Worm (Caenorhabditis elegans) whole organism, late embryonic: ENCODE results near the gene C55C3.8.

Experiments used
- C08G9.2 ChIP-seq: sonication (generic microtip); optimal IDR thresholded peaks from 2 replicates; lab custom pipeline; 2016; ENCODE audit warnings: mild to moderate bottlenecking, missing genetic modification characterization, moderate library complexity, missing compliant biosample characterization
- T23F11.4 ChIP-seq: fragments of 200-800 bp; sonication (Bioruptor generic); optimal IDR thresholded peaks from 2 replicates; lab custom pipeline; 2018; ENCODE audit warnings: mild to moderate bottlenecking, missing genetic modification characterization, missing compliant biosample characterization
- ahr-1 ChIP-seq: sonication (generic microtip); optimal IDR thresholded peaks from 2 replicates; lab custom pipeline; 2016; ENCODE audit warnings: missing genetic modification characterization, missing compliant biosample characterization
- ama-1 ChIP-seq: fragments of 150-350 bp; optimal IDR thresholded peaks from 2 replicates; lab custom pipeline; 2014
- ceh-14 ChIP-seq: sonication (generic microtip); optimal IDR thresholded peaks from 2 replicates; lab custom pipeline; 2016; ENCODE audit warnings: missing genotype, missing genetic modification characterization, missing compliant biosample characterization
- ceh-22 ChIP-seq: sonication (generic microtip); optimal IDR thresholded peaks from 2 replicates; lab custom pipeline; 2017; ENCODE audit warnings: missing biosample characterization, missing genetic modification characterization
- ceh-30 ChIP-seq: fragments of 150-350 bp; optimal IDR thresholded peaks from 2 replicates; lab custom pipeline; 2014; ENCODE audit warnings: missing biosample characterization, missing genetic modification characterization
- ceh-31 ChIP-seq: sonication (generic microtip); optimal IDR thresholded peaks from 2 replicates; lab custom pipeline; 2016; ENCODE audit warnings: missing genetic modification characterization, missing compliant biosample characterization
- ceh-6 ChIP-seq: fragments of 200-800 bp; sonication (Bioruptor generic); optimal IDR thresholded peaks from 2 replicates; lab custom pipeline; 2018; ENCODE audit warnings: mild to moderate bottlenecking, missing genetic modification characterization, missing compliant biosample characterization
- dve-1 ChIP-seq: sonication (generic microtip); optimal IDR thresholded peaks from 2 replicates; lab custom pipeline; 2017; ENCODE audit warnings: antibody characterized with exemption, mild to moderate bottlenecking, missing genetic modification characterization, missing compliant biosample characterization
- elt-4 ChIP-seq: sonication (generic microtip); optimal IDR thresholded peaks from 2 replicates; lab custom pipeline; 2016; ENCODE audit warnings: missing genetic modification characterization, missing compliant biosample characterization
- fax-1 ChIP-seq: sonication (generic microtip); optimal IDR thresholded peaks from 2 replicates; lab custom pipeline; 2016; ENCODE audit warnings: missing genotype, missing genetic modification characterization, missing compliant biosample characterization
- gmeb-2 ChIP-seq: sonication (generic microtip); optimal IDR thresholded peaks from 2 replicates; lab custom pipeline; 2016; ENCODE audit warnings: missing genetic modification characterization, inconsistent platforms, missing compliant biosample characterization
- hlh-15 ChIP-seq: sonication (generic microtip); optimal IDR thresholded peaks from 2 replicates; lab custom pipeline; 2016; ENCODE audit warnings: missing genetic modification characterization, missing compliant biosample characterization
- hlh-30 ChIP-seq: sonication (generic microtip); optimal IDR thresholded peaks from 2 replicates; lab custom pipeline; 2017; ENCODE audit warnings: antibody characterized with exemption, missing genetic modification characterization, missing compliant biosample characterization; ENCODE audit not compliant: insufficient read depth
- hlh-8 ChIP-seq: sonication (generic microtip); optimal IDR thresholded peaks from 2 replicates; lab custom pipeline; 2016; ENCODE audit warnings: missing genotype, missing genetic modification characterization, missing compliant biosample characterization
- lim-6 ChIP-seq: sonication (generic microtip); optimal IDR thresholded peaks from 2 replicates; lab custom pipeline; 2016; ENCODE audit warnings: missing genetic modification characterization, missing compliant biosample characterization
- lin-11 ChIP-seq: fragments of 200-800 bp; sonication (Bioruptor generic); optimal IDR thresholded peaks from 2 replicates; lab custom pipeline; 2018; ENCODE audit warnings: mild to moderate bottlenecking, missing genetic modification characterization, missing compliant biosample characterization
- nfya-1 ChIP-seq: sonication (generic microtip); optimal IDR thresholded peaks from 2 replicates; lab custom pipeline; 2017; ENCODE audit warnings: missing genetic modification characterization, mild to moderate bottlenecking, missing compliant biosample characterization, antibody characterized with exemption, moderate library complexity
- pag-3 ChIP-seq: sonication (generic microtip); optimal IDR thresholded peaks from 2 replicates; lab custom pipeline; 2016; ENCODE audit warnings: missing compliant biosample characterization, missing genetic modification characterization, borderline replicate concordance
- pat-9 ChIP-seq: fragments of 200-800 bp; sonication (Bioruptor generic); optimal IDR thresholded peaks from 2 replicates; lab custom pipeline; 2018; ENCODE audit warnings: mild to moderate bottlenecking, missing genetic modification characterization, moderate library complexity, missing compliant biosample characterization
- pha-2 ChIP-seq: sonication (generic microtip); optimal IDR thresholded peaks from 2 replicates; lab custom pipeline; 2017; ENCODE audit warnings: mild to moderate bottlenecking, missing genetic modification characterization, missing compliant biosample characterization
- pqm-1 ChIP-seq: sonication (generic microtip); optimal IDR thresholded peaks from 2 replicates; lab custom pipeline; 2016; ENCODE audit warnings: missing genetic modification characterization, missing compliant biosample characterization
- ref-2 ChIP-seq: sonication (generic microtip); optimal IDR thresholded peaks from 2 replicates; lab custom pipeline; 2016; ENCODE audit warnings: missing genetic modification characterization, missing compliant biosample characterization
- rnt-1 ChIP-seq: sonication (generic microtip); optimal IDR thresholded peaks from 2 replicates; lab custom pipeline; 2016; ENCODE audit warnings: missing genetic modification characterization, missing compliant biosample characterization
- sox-2 ChIP-seq: fragments of 200-800 bp; sonication (Bioruptor generic); IDR thresholded peaks from 2 replicates; pipeline ENCODE4 v1.3.6; 2022; ENCODE audit warnings: missing genetic modification reagents, missing genetic modification characterization, missing compliant biosample characterization
- sox-4 ChIP-seq: sonication (generic microtip); optimal IDR thresholded peaks from 2 replicates; lab custom pipeline; 2017; ENCODE audit warnings: mild to moderate bottlenecking, missing genetic modification characterization, inconsistent platforms, missing compliant biosample characterization
- syd-9 ChIP-seq: sonication (generic microtip); optimal IDR thresholded peaks from 2 replicates; lab custom pipeline; 2016; ENCODE audit warnings: mild to moderate bottlenecking, missing genetic modification characterization, moderate library complexity, missing compliant biosample characterization
- tbx-2 ChIP-seq: sonication (generic microtip); optimal IDR thresholded peaks from 2 replicates; lab custom pipeline; 2016; ENCODE audit warnings: missing genetic modification characterization, missing compliant biosample characterization
- unc-3 ChIP-seq, 2 experiments: fragments of 200-800 bp in 1 of 2; sonication (Bioruptor generic) in 1 of 2; sonication (generic microtip) in 1 of 2; conservative IDR thresholded peaks in 1 of 2; optimal IDR thresholded peaks in 1 of 2; 2 replicates each; pipeline versions ENCODE4 v1.3.6 to Lab custom; 2016 to 2022; ENCODE audit warnings: missing compliant biosample characterization in 2 of 2, missing genetic modification characterization in 2 of 2, missing genetic modification reagents in 1 of 2
- unc-42 ChIP-seq: sonication (generic microtip); optimal IDR thresholded peaks from 2 replicates; lab custom pipeline; 2016; ENCODE audit warnings: missing genotype, missing genetic modification characterization, missing compliant biosample characterization
- unc-55 ChIP-seq: sonication (generic microtip); optimal IDR thresholded peaks from 2 replicates; lab custom pipeline; 2017; ENCODE audit warnings: missing biosample characterization, missing genetic modification reagents, missing genetic modification characterization
- unc-86 ChIP-seq: sonication (generic microtip); optimal IDR thresholded peaks from 2 replicates; lab custom pipeline; 2016; ENCODE audit warnings: missing genetic modification characterization, missing compliant biosample characterization

C55C3.8 gene

ce11 chrIV:5660239-5660638, 30.6 kb upstream of the C55C3.8 start, which contains the start of gene skn-1:
Gene skn-1, minus strand, starts transcription at chrIV:5660384.
- TF ChIP-seq ceh-30 (no peak), ceh-31 (tag; lab: Kevin White, UChicago) (no peak), T23F11.4 (GFP tag; lab: Kevin White, UChicago) (no peak), ceh-14 (tag; lab: Kevin White, UChicago) (no peak), hlh-15 (tag; lab: Kevin White, UChicago) (no peak), lin-11 (tag; lab: Kevin White, UChicago) (no peak), hlh-8 (tag; lab: Kevin White, UChicago) (no peak), pha-2 (tag; lab: Kevin White, UChicago) (no peak), sox-4 (no peak), unc-42 (tag; lab: Kevin White, UChicago) (no peak), ahr-1 (tag; lab: Kevin White, UChicago) (no peak), pat-9 (tag; lab: Kevin White, UChicago) (no peak)

ce11 chrIV:5662073-5662472, 28.8 kb upstream of the C55C3.8 start:
- TF ChIP-seq tbx-2 (tag; lab: Kevin White, UChicago) (no peak), fax-1 (tag; lab: Kevin White, UChicago) (no peak), pqm-1 (tag; lab: Kevin White, UChicago) (no peak), unc-3 (GFP tag; conservative IDR thresholded peaks at IDR 0.05; lab: Robert Waterston, UW) (no peak), unc-3 (tag; optimal IDR thresholded peaks at IDR 0.05; lab: Kevin White, UChicago) (no peak)

ce11 chrIV:5662886-5663285, 27.9 kb upstream of the C55C3.8 start:
- no peak for TF ChIP-seq unc-42 (tag; lab: Kevin White, UChicago)
- no peak for TF ChIP-seq ceh-30
- no peak for TF ChIP-seq dve-1 (tag; lab: Kevin White, UChicago)
- TF ChIP-seq hlh-8 (tag; lab: Kevin White, UChicago): no peak

- TF ChIP-seq unc-86 (tag; lab: Kevin White, UChicago) (no peak), unc-42 (tag; lab: Kevin White, UChicago) (no peak), sox-2 (GFP tag; lab: Robert Waterston, UW) (no peak), ceh-22 (tag; lab: Kevin White, UChicago) (no peak), lin-11 (tag; lab: Kevin White, UChicago) (no peak), C08G9.2 (tag; lab: Kevin White, UChicago) (no peak), syd-9 (tag; lab: Kevin White, UChicago) (no peak), pat-9 (tag; lab: Kevin White, UChicago) (no peak), rnt-1 (tag; lab: Kevin White, UChicago) (no peak), gmeb-2 (tag; lab: Kevin White, UChicago) (no peak), elt-4 (tag; lab: Kevin White, UChicago) (no peak), ceh-6 (GFP tag; lab: Kevin White, UChicago) (no peak), sox-4 (no peak), ref-2 (tag; lab: Kevin White, UChicago) (no peak), ceh-14 (tag; lab: Kevin White, UChicago) (no peak), pag-3 (tag; lab: Kevin White, UChicago) (no peak), ama-1 (lab: Kevin White, UChicago) (no peak), lim-6 (tag; lab: Kevin White, UChicago) (no peak)
These were observed 26.3 kb upstream of the C55C3.8 start, which contains the start of gene bec-1 for ce11 chrIV:5664375-5665004. Gene bec-1, minus strand, starts transcription at chrIV:5664425.

ce11 chrIV:5665353-5665918, 25.4 kb upstream of the C55C3.8 start:
- TF ChIP-seq tbx-2 (tag; lab: Kevin White, UChicago) (no peak), nfya-1 (peak; percentile 4), hlh-30 (tag; lab: Kevin White, UChicago) (peak; percentile 30), unc-55 (peak; percentile 73), ceh-31 (tag; lab: Kevin White, UChicago) (peak; percentile 19)
